Fruit fly (Drosophila melanogaster) whole organism, pupa: Measurements from ENCODE around the gene CG15767.

Source experiments
- CG10348 ChIP-seq: fragments of 200-800 bp; sonication (Bioruptor generic); IDR thresholded peaks from 2 replicates; pipeline ENCODE4 v1.3.6; 2022; ENCODE audit warnings: missing biosample characterization, missing genetic modification characterization
- CG12605 ChIP-seq: fragments of 200-800 bp; sonication (Bioruptor generic); IDR thresholded peaks from 2 replicates; pipeline ENCODE4 v1.3.6; 2022; ENCODE audit warnings: missing biosample characterization, missing genetic modification characterization
- CG13204 ChIP-seq: fragments of 200-800 bp; sonication (Bioruptor generic); optimal IDR thresholded peaks from 2 replicates; lab custom pipeline; 2018; ENCODE audit warnings: missing biosample characterization, mild to moderate bottlenecking, missing genetic modification characterization, moderate library complexity
- CG14655 ChIP-seq: fragments of 200-800 bp; sonication (Bioruptor generic); optimal IDR thresholded peaks from 3 replicates; lab custom pipeline; 2017; ENCODE audit warnings: mild to moderate bottlenecking, missing biosample characterization, missing genetic modification reagents, missing genetic modification characterization
- CG15710 ChIP-seq: fragments of 200-800 bp; sonication (Bioruptor generic); optimal IDR thresholded peaks from 2 replicates; lab custom pipeline; 2018; ENCODE audit warnings: missing biosample characterization, mild to moderate bottlenecking, missing genetic modification characterization, moderate library complexity
- CG17806 ChIP-seq: fragments of 200-800 bp; sonication (Bioruptor generic); optimal IDR thresholded peaks from 2 replicates; lab custom pipeline; 2018; ENCODE audit warnings: missing biosample characterization, mild to moderate bottlenecking, missing genetic modification characterization, moderate library complexity
- CG32121 ChIP-seq: fragments of 200-800 bp; sonication (Bioruptor generic); IDR thresholded peaks from 2 replicates; pipeline ENCODE4 v1.3.6; 2022; ENCODE audit warnings: missing biosample characterization, missing genetic modification characterization
- CG34367 ChIP-seq: fragments of 200-800 bp; sonication (Bioruptor generic); optimal IDR thresholded peaks from 2 replicates; lab custom pipeline; 2018; ENCODE audit warnings: missing biosample characterization, mild to moderate bottlenecking, missing genetic modification characterization
- CG4496 ChIP-seq: fragments of 200-800 bp; sonication (Bioruptor generic); IDR thresholded peaks from 3 replicates; pipeline ENCODE4 v1.3.6; 2022; ENCODE audit warnings: missing biosample characterization, missing genetic modification characterization
- CG8159 ChIP-seq: fragments of 200-800 bp; sonication (Bioruptor generic); optimal IDR thresholded peaks from 3 replicates; lab custom pipeline; 2018; ENCODE audit warnings: missing biosample characterization, mild to moderate bottlenecking, missing genetic modification characterization, moderate library complexity
- CG8301 ChIP-seq: fragments of 200-800 bp; sonication (Bioruptor generic); optimal IDR thresholded peaks from 2 replicates; lab custom pipeline; 2018; ENCODE audit warnings: missing biosample characterization, mild to moderate bottlenecking, missing genetic modification characterization
- CG9948 ChIP-seq: fragments of 200-800 bp; sonication (Bioruptor generic); optimal IDR thresholded peaks from 2 replicates; lab custom pipeline; 2018; ENCODE audit warnings: missing biosample characterization, mild to moderate bottlenecking, missing genetic modification characterization, moderate library complexity
- D1 ChIP-seq: fragments of 200-800 bp; sonication (Bioruptor generic); optimal IDR thresholded peaks from 2 replicates; lab custom pipeline; 2018; ENCODE audit warnings: missing biosample characterization, mild to moderate bottlenecking, missing genetic modification characterization, moderate library complexity
- EcR ChIP-seq: fragments of 200-800 bp; sonication (Bioruptor generic); optimal IDR thresholded peaks from 3 replicates; lab custom pipeline; 2019; ENCODE audit warnings: missing biosample characterization, missing genetic modification characterization, mild to moderate bottlenecking, moderate library complexity, missing genetic modification reagents
- Ets98B ChIP-seq: fragments of 200-800 bp; sonication (Bioruptor generic); IDR thresholded peaks from 2 replicates; pipeline ENCODE4 v1.3.6; 2022; ENCODE audit warnings: missing biosample characterization, missing genetic modification characterization
- Pif1A ChIP-seq: fragments of 200-800 bp; sonication (Bioruptor generic); optimal IDR thresholded peaks from 3 replicates; lab custom pipeline; 2016; ENCODE audit warnings: missing biosample characterization, missing genetic modification characterization
- Pif1B ChIP-seq: fragments of 200-800 bp; sonication (Bioruptor generic); optimal IDR thresholded peaks from 3 replicates; lab custom pipeline; 2016; ENCODE audit warnings: missing biosample characterization, missing genetic modification characterization
- Snoo ChIP-seq: fragments of 200-800 bp; sonication (Bioruptor generic); optimal IDR thresholded peaks from 3 replicates; lab custom pipeline; 2017; ENCODE audit warnings: missing biosample characterization, mild to moderate bottlenecking, missing genetic modification characterization, inconsistent platforms
- fd96Ca ChIP-seq: fragments of 200-800 bp; sonication (Bioruptor generic); IDR thresholded peaks from 3 replicates; pipeline ENCODE4 v1.3.6; 2022; ENCODE audit warnings: missing biosample characterization, missing genetic modification characterization
- gl ChIP-seq: fragments of 200-800 bp; sonication (Bioruptor generic); optimal IDR thresholded peaks from 2 replicates; lab custom pipeline; 2018; ENCODE audit warnings: missing biosample characterization, mild to moderate bottlenecking, missing genetic modification characterization
- rn ChIP-seq: fragments of 200-800 bp; sonication (Bioruptor generic); IDR thresholded peaks from 2 replicates; pipeline ENCODE4 v1.3.6; 2022; ENCODE audit warnings: missing biosample characterization, missing genetic modification characterization

The CG15767 gene

dm6 chrX:5783260-5784040 lies 5.8 kb upstream of the CG15767 start:
- TF ChIP-seq CG15710 (tag; lab: Kevin White, UChicago) = peak; percentile 41
- peak; percentile 52 for TF ChIP-seq CG14655 (GFP tag; lab: Kevin White, UChicago)
- no peak for TF ChIP-seq CG17806
- peak; percentile 6 for TF ChIP-seq CG13204
- TF ChIP-seq Ets98B (GFP tag; lab: Robert Waterston, UW) = peak; percentile 71
- peak; percentile 66 for TF ChIP-seq Pif1B (GFP tag; lab: Kevin White, UChicago)
- TF ChIP-seq CG8301 (tag; lab: Kevin White, UChicago) = peak; percentile 43
- TF ChIP-seq D1 = no peak
- TF ChIP-seq Pif1A = peak; percentile 56
- peak; percentile 50 for TF ChIP-seq CG9948 (tag; lab: Kevin White, UChicago)
- no peak for TF ChIP-seq gl (tag; lab: Kevin White, UChicago)
- peak; percentile 65; the same call in 2 of the 3 replicates for TF ChIP-seq CG4496 (GFP tag; lab: Robert Waterston, UW)
- TF ChIP-seq CG34367 = peak; percentile 40
- TF ChIP-seq Snoo (tag; lab: Kevin White, UChicago) = peak; percentile 70
- TF ChIP-seq CG32121 (GFP tag; lab: Robert Waterston, UW) = peak; percentile 58
- peak; percentile 78 for TF ChIP-seq fd96Ca
- no peak for TF ChIP-seq rn (GFP tag; lab: Robert Waterston, UW)
- TF ChIP-seq EcR (GFP tag; lab: Kevin White, UChicago) = no peak
- peak; percentile 49 for TF ChIP-seq CG8159
- TF ChIP-seq, all 21 proteins: peak for 14

- TF ChIP-seq CG32121 (GFP tag; lab: Robert Waterston, UW) (peak; percentile 87), gl (tag; lab: Kevin White, UChicago) (no peak), EcR (GFP tag; lab: Kevin White, UChicago) (no peak), CG14655 (GFP tag; lab: Kevin White, UChicago) (peak; percentile 11), CG34367 (no peak), CG12605 (GFP tag; lab: Robert Waterston, UW) (peak; percentile 82), rn (GFP tag; lab: Robert Waterston, UW) (0 out of 2 replicates have a peak, but pooled peaks have one; percentile 45), CG15710 (tag; lab: Kevin White, UChicago) (peak; percentile 48), fd96Ca (peak; percentile 77), CG9948 (tag; lab: Kevin White, UChicago) (peak; percentile 47), CG17806 (no peak), Pif1B (GFP tag; lab: Kevin White, UChicago) (peak; percentile 68), Snoo (tag; lab: Kevin White, UChicago) (no peak), CG4496 (GFP tag; lab: Robert Waterston, UW) (peak; percentile 84), CG8301 (tag; lab: Kevin White, UChicago) (no peak), CG13204 (no peak), CG8159 (no peak), CG10348 (GFP tag; lab: Robert Waterston, UW) (0 out of 2 replicates have a peak, but pooled peaks have one; percentile 10), Pif1A (peak; percentile 83), D1 (no peak), Ets98B (GFP tag; lab: Robert Waterston, UW) (peak; percentile 84)
Observed at dm6 chrX:5786559-5786958, 2.7 kb upstream of the CG15767 start.

DNA sequence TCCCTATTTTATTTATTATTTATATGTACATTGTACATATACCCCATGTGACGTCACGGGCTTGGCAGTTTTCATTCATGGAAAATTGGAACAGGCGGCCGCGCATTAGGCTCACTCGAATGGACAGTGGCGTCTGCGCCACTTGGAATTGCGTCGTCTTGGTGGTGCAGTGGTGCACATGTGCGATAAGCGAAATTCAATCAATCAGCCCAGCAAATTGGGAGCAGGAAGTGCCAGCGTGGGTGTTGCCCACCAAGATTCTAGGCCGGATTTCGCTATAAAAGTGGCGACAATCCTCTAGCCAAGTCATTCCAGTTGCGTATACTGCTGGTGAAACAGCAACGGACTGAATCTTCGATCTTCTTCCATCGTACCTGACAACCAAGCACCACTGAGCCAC lies 2.6 kb downstream of the CG15767 start, which contains the start of gene CG12239:
CG12239 (plus strand) TSS at position 301 of the 400 bp plus-strand sequence.
- TF ChIP-seq CG9948 (tag; lab: Kevin White, UChicago) (no peak), CG12605 (GFP tag; lab: Robert Waterston, UW) (no peak), Snoo (tag; lab: Kevin White, UChicago) (no peak), CG32121 (GFP tag; lab: Robert Waterston, UW) (no peak), fd96Ca (no peak), gl (tag; lab: Kevin White, UChicago) (no peak), Ets98B (GFP tag; lab: Robert Waterston, UW) (no peak), CG10348 (GFP tag; lab: Robert Waterston, UW) (no peak), CG13204 (no peak), CG8159 (no peak), CG14655 (GFP tag; lab: Kevin White, UChicago) (no peak), CG15710 (tag; lab: Kevin White, UChicago) (no peak), CG8301 (tag; lab: Kevin White, UChicago) (no peak)

- TF ChIP-seq D1 = no peak
- TF ChIP-seq CG4496 (GFP tag; lab: Robert Waterston, UW) = peak; percentile 21; the same call in 1 of the 3 replicates
Observed at dm6 chrX:5800634-5801033, 11.3 kb downstream of the CG15767 start.

dm6 chrX:5804377-5804776 lies 15.1 kb downstream of the CG15767 start, which contains the start of gene Cpr5C:
Cpr5C (plus strand) TSS chrX:5804677.
- TF ChIP-seq CG17806 = no peak
- TF ChIP-seq CG12605 (GFP tag; lab: Robert Waterston, UW) = no peak
- no peak for TF ChIP-seq CG32121 (GFP tag; lab: Robert Waterston, UW)
- TF ChIP-seq rn (GFP tag; lab: Robert Waterston, UW) = no peak
- TF ChIP-seq CG34367 = no peak
- no peak for TF ChIP-seq fd96Ca
- no peak for TF ChIP-seq CG9948 (tag; lab: Kevin White, UChicago)
- no peak for TF ChIP-seq Ets98B (GFP tag; lab: Robert Waterston, UW)
- TF ChIP-seq EcR (GFP tag; lab: Kevin White, UChicago) = no peak
- TF ChIP-seq Pif1A = no peak
- no peak for TF ChIP-seq gl (tag; lab: Kevin White, UChicago)
- TF ChIP-seq CG4496 (GFP tag; lab: Robert Waterston, UW) = no peak
- no peak for TF ChIP-seq CG8159
- no peak for TF ChIP-seq CG15710 (tag; lab: Kevin White, UChicago)
- TF ChIP-seq CG10348 (GFP tag; lab: Robert Waterston, UW) = no peak
- no peak for TF ChIP-seq CG8301 (tag; lab: Kevin White, UChicago)
- no peak for TF ChIP-seq Snoo (tag; lab: Kevin White, UChicago)
- no peak for TF ChIP-seq CG13204
- no peak for TF ChIP-seq CG14655 (GFP tag; lab: Kevin White, UChicago)
- no peak for TF ChIP-seq D1
